Worm (Caenorhabditis elegans): Measurements from ENCODE around the gene C08E8.5.

- TF ChIP-seq flt-1 (GFP tag; IDR thresholded peaks at IDR 0.05) (no peak), tab-1 (GFP tag; IDR thresholded peaks at IDR 0.05) (no peak)
Observed at ce11 chrV:18382590-18382989, 22.8 kb upstream of the C08E8.5 start, which contains the start of gene nhr-288.

All from whole organism, midembryonic.